Fruit fly (Drosophila melanogaster) whole organism, embryonic: ENCODE measurements around the gene bark.

Experiments
- BtbVII ChIP-seq: fragments of 200-800 bp; sonication (Bioruptor generic); optimal IDR thresholded peaks from 3 replicates; lab custom pipeline; 2017; ENCODE audit warnings: missing biosample characterization, mild to moderate bottlenecking, missing genetic modification characterization
- CG10462 ChIP-seq: fragments of 200-800 bp; sonication (Bioruptor generic); optimal IDR thresholded peaks from 2 replicates; lab custom pipeline; 2016; ENCODE audit warnings: missing biosample characterization, missing genetic modification characterization
- CG11456 ChIP-seq: fragments of 200-800 bp; sonication (Bioruptor generic); IDR thresholded peaks from 3 replicates; pipeline ENCODE4 v1.3.6; 2022; ENCODE audit warnings: missing biosample characterization, missing genetic modification characterization
- CG11695 ChIP-seq: fragments of 200-800 bp; sonication (Bioruptor generic); IDR thresholded peaks from 3 replicates; pipeline ENCODE4 v1.3.6; 2022; ENCODE audit warnings: missing biosample characterization, missing genetic modification characterization
- CG12391 ChIP-seq: fragments of 200-800 bp; sonication (Bioruptor generic); optimal IDR thresholded peaks from 3 replicates; lab custom pipeline; 2018; ENCODE audit warnings: missing biosample characterization, mild to moderate bottlenecking, missing genetic modification characterization, moderate library complexity
- CG12659 ChIP-seq: fragments of 200-800 bp; sonication (Bioruptor generic); optimal IDR thresholded peaks from 3 replicates; lab custom pipeline; 2017; ENCODE audit warnings: mild to moderate bottlenecking, missing biosample characterization, missing genetic modification reagents, missing genetic modification characterization
- CG13775 ChIP-seq: fragments of 200-800 bp; sonication (Bioruptor generic); optimal IDR thresholded peaks from 3 replicates; lab custom pipeline; 2017; ENCODE audit warnings: missing biosample characterization, mild to moderate bottlenecking, missing genetic modification characterization
- CG14441 ChIP-seq: fragments of 200-800 bp; sonication (Bioruptor generic); IDR thresholded peaks from 2 replicates; pipeline ENCODE4 v1.3.6; 2022; ENCODE audit warnings: missing biosample characterization, missing genetic modification characterization
- CG15011 ChIP-seq: fragments of 200-800 bp; sonication (Bioruptor generic); optimal IDR thresholded peaks from 3 replicates; lab custom pipeline; 2018; ENCODE audit warnings: missing biosample characterization, mild to moderate bottlenecking, missing genetic modification characterization
- CG17328 ChIP-seq: fragments of 200-800 bp; sonication (Bioruptor generic); IDR thresholded peaks from 2 replicates; pipeline ENCODE4 v1.3.6; 2022; ENCODE audit warnings: missing biosample characterization, missing genetic modification characterization
- CG17361 ChIP-seq: fragments of 200-800 bp; sonication (Bioruptor generic); IDR thresholded peaks from 3 replicates; pipeline ENCODE4 v1.3.6; 2022; ENCODE audit warnings: missing biosample characterization, missing genetic modification characterization
- CG30431 ChIP-seq: fragments of 200-800 bp; sonication (Bioruptor generic); optimal IDR thresholded peaks from 2 replicates; lab custom pipeline; 2017; ENCODE audit warnings: missing biosample characterization, missing genetic modification characterization
- CG31365 ChIP-seq: fragments of 200-800 bp; sonication (Bioruptor generic); optimal IDR thresholded peaks from 2 replicates; lab custom pipeline; 2018; ENCODE audit warnings: missing biosample characterization, mild to moderate bottlenecking, missing genetic modification characterization
- CG4360 ChIP-seq: fragments of 200-800 bp; sonication (Bioruptor generic); IDR thresholded peaks from 2 replicates; pipeline ENCODE4 v1.3.6; 2022; ENCODE audit warnings: missing biosample characterization, missing genetic modification characterization
- CG4820 ChIP-seq: fragments of 200-800 bp; sonication (Bioruptor generic); optimal IDR thresholded peaks from 3 replicates; lab custom pipeline; 2016; ENCODE audit warnings: missing biosample characterization, missing genetic modification characterization
- CG5180 ChIP-seq: fragments of 200-800 bp; sonication (Bioruptor generic); optimal IDR thresholded peaks from 3 replicates; lab custom pipeline; 2017; ENCODE audit warnings: missing biosample characterization, missing genetic modification characterization, mild to moderate bottlenecking, moderate library complexity, missing genetic modification reagents
- CG6175 ChIP-seq: fragments of 200-800 bp; sonication (Bioruptor generic); IDR thresholded peaks from 3 replicates; pipeline ENCODE4 v1.3.6; 2022; ENCODE audit warnings: missing biosample characterization, missing genetic modification characterization
- CG6254 ChIP-seq: fragments of 200-800 bp; sonication (Bioruptor generic); optimal IDR thresholded peaks from 3 replicates; lab custom pipeline; 2017; ENCODE audit warnings: mild to moderate bottlenecking, missing biosample characterization, missing genetic modification reagents, missing genetic modification characterization
- D19A ChIP-seq: fragments of 200-800 bp; optimal IDR thresholded peaks from 3 replicates; lab custom pipeline; 2019; ENCODE audit warnings: missing biosample characterization, mild to moderate bottlenecking, missing genetic modification characterization, moderate library complexity
- Dip2 ChIP-seq: fragments of 200-800 bp; sonication (Bioruptor generic); IDR thresholded peaks from 2 replicates; pipeline ENCODE4 v1.3.6; 2022; ENCODE audit warnings: missing biosample characterization, missing genetic modification characterization
- Ets97D ChIP-seq: fragments of 200-800 bp; sonication (Bioruptor generic); optimal IDR thresholded peaks from 3 replicates; lab custom pipeline; 2016; ENCODE audit warnings: missing biosample characterization, missing genetic modification characterization
- H15 ChIP-seq: fragments of 200-800 bp; sonication (Bioruptor generic); IDR thresholded peaks from 3 replicates; pipeline ENCODE4 v1.3.6; 2022; ENCODE audit warnings: missing biosample characterization, missing genetic modification characterization
- HmgZ ChIP-seq: fragments of 200-800 bp; sonication (Bioruptor generic); optimal IDR thresholded peaks from 2 replicates; lab custom pipeline; 2018; ENCODE audit warnings: missing biosample characterization, mild to moderate bottlenecking, missing genetic modification characterization
- Hmx ChIP-seq: fragments of 200-800 bp; sonication (Bioruptor generic); optimal IDR thresholded peaks from 2 replicates; lab custom pipeline; 2016; ENCODE audit warnings: missing biosample characterization, missing genetic modification characterization
- NK7.1 ChIP-seq: fragments of 200-800 bp; sonication (Bioruptor generic); optimal IDR thresholded peaks from 3 replicates; lab custom pipeline; 2016; ENCODE audit warnings: missing biosample characterization, missing genetic modification characterization
- PHDP ChIP-seq: fragments of 200-800 bp; sonication (Bioruptor generic); optimal IDR thresholded peaks from 3 replicates; lab custom pipeline; 2018; ENCODE audit warnings: missing biosample characterization, mild to moderate bottlenecking, missing genetic modification characterization, moderate library complexity
- cato ChIP-seq: fragments of 200-800 bp; sonication (Bioruptor generic); optimal IDR thresholded peaks from 2 replicates; lab custom pipeline; 2016; ENCODE audit warnings: missing biosample characterization, missing genetic modification characterization, borderline replicate concordance
- caup ChIP-seq: fragments of 200-800 bp; sonication (Bioruptor generic); optimal IDR thresholded peaks from 3 replicates; lab custom pipeline; 2017; ENCODE audit warnings: missing biosample characterization, mild to moderate bottlenecking, missing genetic modification characterization, moderate library complexity; ENCODE audit not compliant: severe bottlenecking
- chif ChIP-seq, 2 experiments: fragments of 200-800 bp; sonication (Bioruptor generic); optimal IDR thresholded peaks; 3 replicates each; lab custom pipeline; 2016; ENCODE audit warnings: missing biosample characterization in 2 of 2, missing genetic modification characterization in 2 of 2
- croc ChIP-seq: fragments of 200-800 bp; sonication (Bioruptor generic); conservative IDR thresholded peaks from 3 replicates; pipeline ENCODE4 v1.3.6; 2022; ENCODE audit warnings: missing biosample characterization, missing genetic modification characterization
- danr ChIP-seq: fragments of 200-800 bp; sonication (Bioruptor generic); IDR thresholded peaks from 2 replicates; pipeline ENCODE4 v1.3.6; 2022; ENCODE audit warnings: missing biosample characterization, missing genetic modification characterization
- dysf ChIP-seq: fragments of 200-800 bp; sonication (Bioruptor generic); IDR thresholded peaks from 3 replicates; pipeline ENCODE4 v1.3.6; 2022; ENCODE audit warnings: missing biosample characterization, missing genetic modification characterization
- esg ChIP-seq: fragments of 200-800 bp; sonication (Bioruptor generic); conservative IDR thresholded peaks from 2 replicates; pipeline ENCODE4 v1.3.6; 2022; ENCODE audit warnings: missing biosample characterization, missing genetic modification characterization
- fu2 ChIP-seq: fragments of 200-800 bp; sonication (Bioruptor generic); optimal IDR thresholded peaks from 2 replicates; lab custom pipeline; 2016; ENCODE audit warnings: missing biosample characterization, missing genetic modification characterization
- grau ChIP-seq: fragments of 200-800 bp; optimal IDR thresholded peaks from 3 replicates; lab custom pipeline; 2019; ENCODE audit warnings: missing biosample characterization, mild to moderate bottlenecking, missing genetic modification characterization, moderate library complexity
- lov ChIP-seq, 2 experiments: fragments of 200-800 bp in 1 of 2; fragments of >200 bp in 1 of 2; sonication (Bioruptor generic) in 1 of 2; IDR thresholded peaks in 1 of 2; optimal IDR thresholded peaks in 1 of 2; 2 replicates in 1 of 2; 3 replicates in 1 of 2; pipeline versions ENCODE4 v1.3.6 to Lab custom; 2017 to 2022; ENCODE audit warnings: missing biosample characterization in 1 of 2, missing genetic modification characterization in 1 of 2
- psq ChIP-seq: fragments of 200-800 bp; sonication (Bioruptor generic); optimal IDR thresholded peaks from 2 replicates; lab custom pipeline; 2017; ENCODE audit warnings: missing biosample characterization, missing genetic modification characterization
- ranshi ChIP-seq: fragments of 200-800 bp; sonication (Bioruptor generic); IDR thresholded peaks from 2 replicates; pipeline ENCODE4 v1.3.6; 2022; ENCODE audit warnings: missing biosample characterization, missing genetic modification characterization
- sc ChIP-seq, 3 experiments: fragments of >200 bp in 2 of 3; fragments of 200-800 bp in 1 of 3; sonication (Bioruptor generic) in 1 of 3; optimal IDR thresholded peaks; 2 replicates in 2 of 3; 3 replicates in 1 of 3; lab custom pipeline; 2017; ENCODE audit warnings: mild to moderate bottlenecking in 1 of 3, missing biosample characterization in 1 of 3, missing genetic modification characterization in 1 of 3, missing genetic modification reagents in 1 of 3
- sisA ChIP-seq: fragments of 200-800 bp; sonication (Bioruptor generic); IDR thresholded peaks from 2 replicates; pipeline ENCODE4 v1.3.6; 2022; ENCODE audit warnings: missing biosample characterization, missing genetic modification characterization
- slbo ChIP-seq: fragments of 200-800 bp; sonication (Bioruptor generic); IDR thresholded peaks from 2 replicates; pipeline ENCODE4 v1.3.6; 2022; ENCODE audit warnings: missing biosample characterization, missing genetic modification characterization
- slp2 ChIP-seq: fragments of 200-800 bp; sonication (Bioruptor generic); optimal IDR thresholded peaks from 2 replicates; lab custom pipeline; 2016; ENCODE audit warnings: missing biosample characterization, missing genetic modification characterization
- unpg ChIP-seq: fragments of 200-800 bp; sonication (Bioruptor generic); optimal IDR thresholded peaks from 3 replicates; lab custom pipeline; 2018; ENCODE audit warnings: missing biosample characterization, mild to moderate bottlenecking, missing genetic modification characterization, moderate library complexity
- vnd ChIP-seq: fragments of 200-800 bp; sonication (Bioruptor generic); IDR thresholded peaks from 3 replicates; pipeline ENCODE4 v1.3.6; 2022; ENCODE audit warnings: missing biosample characterization, missing genetic modification characterization; ENCODE audit not compliant: partially characterized antibody
- wdn ChIP-seq: fragments of 200-800 bp; sonication (Bioruptor generic); IDR thresholded peaks from 2 replicates; pipeline ENCODE4 v1.3.6; 2022; ENCODE audit warnings: missing biosample characterization, missing genetic modification characterization

Gene bark

DNA sequence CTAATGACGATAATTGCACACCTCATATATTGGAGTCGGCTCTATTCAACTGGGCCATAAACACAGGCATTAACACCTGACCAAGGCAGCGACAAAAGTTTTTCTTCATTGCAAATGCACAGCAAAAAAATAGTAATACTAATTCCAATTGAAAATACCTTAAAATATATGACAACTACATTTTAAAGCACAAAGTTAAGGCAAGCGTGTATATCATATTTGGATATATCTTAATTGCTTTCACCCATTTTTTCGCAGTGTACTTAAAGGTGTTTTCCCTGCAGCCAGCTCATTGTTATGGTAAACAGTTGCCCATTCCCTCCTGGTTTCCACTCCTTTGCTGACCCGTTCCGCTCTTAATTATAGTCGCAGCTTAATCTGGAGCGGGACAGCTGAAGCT, 54.0 kb downstream of the bark start (continued):
- TF ChIP-seq caup (GFP tag; lab: Kevin White, UChicago) (no peak), dysf (GFP tag; lab: Robert Waterston, UW) (0 out of 3 replicates have a peak, but pooled peaks have one; percentile 14), Dip2 (GFP tag; lab: Robert Waterston, UW) (no peak), slp2 (GFP tag; lab: Kevin White, UChicago) (peak; percentile 42), sisA (GFP tag; lab: Robert Waterston, UW) (peak; percentile 52), sc (optimal IDR thresholded peaks at IDR 0.05; lab: Kevin White, UChicago) (no peak), sc (GFP tag; optimal IDR thresholded peaks at IDR 0.05; lab: Kevin White, UChicago) (peak; percentile 5), NK7.1 (GFP tag; lab: Kevin White, UChicago) (no peak), CG4360 (GFP tag; lab: Robert Waterston, UW) (0 out of 2 replicates have a peak, but pooled peaks have one; percentile 26), croc (GFP tag; lab: Robert Waterston, UW) (peak; percentile 31; the same call in 1 of the 3 replicates), Ets97D (GFP tag; lab: Kevin White, UChicago) (no peak), wdn (GFP tag; lab: Robert Waterston, UW) (no peak), PHDP (tag; lab: Kevin White, UChicago) (no peak), CG6254 (GFP tag; lab: Kevin White, UChicago) (peak; percentile 49), CG17328 (GFP tag; lab: Robert Waterston, UW) (peak; percentile 63; the same call in 1 of the 2 replicates), lov (optimal IDR thresholded peaks at IDR 0.05; lab: Kevin White, UChicago) (no peak), lov (GFP tag; IDR thresholded peaks at IDR 0.05; lab: Robert Waterston, UW) (peak; percentile 71; the same call in 1 of the 3 replicates), CG4820 (GFP tag; lab: Kevin White, UChicago) (peak; percentile 33), CG30431 (GFP tag; lab: Kevin White, UChicago) (peak; percentile 32), CG12659 (GFP tag; lab: Kevin White, UChicago) (no peak), BtbVII (no peak), CG11456 (GFP tag; lab: Robert Waterston, UW) (no peak), CG13775 (GFP tag; lab: Kevin White, UChicago) (peak; percentile 14), CG5180 (GFP tag; lab: Kevin White, UChicago) (no peak), CG10462 (GFP tag; lab: Kevin White, UChicago) (no peak), grau (tag; lab: Kevin White, UChicago) (no peak), HmgZ (tag; lab: Kevin White, UChicago) (no peak), CG31365 (tag; lab: Kevin White, UChicago) (no peak), esg (GFP tag; lab: Robert Waterston, UW) (peak; percentile 39; the same call in 1 of the 2 replicates), CG6175 (GFP tag; lab: Robert Waterston, UW) (no peak), danr (GFP tag; lab: Robert Waterston, UW) (no peak), CG14441 (GFP tag; lab: Robert Waterston, UW) (no peak), CG17361 (GFP tag; lab: Robert Waterston, UW) (peak; percentile 43; the same call in 2 of the 3 replicates), chif (GFP tag; optimal IDR thresholded peaks at IDR 0.05; lab: Kevin White, UChicago) (peak in 1 of 2 experiments; percentile 67), H15 (GFP tag; lab: Robert Waterston, UW) (no peak), CG12391 (tag; lab: Kevin White, UChicago) (peak; percentile 46), Hmx (GFP tag; lab: Kevin White, UChicago) (no peak), fu2 (no peak), ranshi (GFP tag; lab: Robert Waterston, UW) (peak; percentile 26; the same call in 1 of the 2 replicates), cato (peak; percentile 17), CG11695 (no peak), CG15011 (GFP tag; lab: Kevin White, UChicago) (no peak), vnd (GFP tag; lab: Robert Waterston, UW) (no peak), psq (GFP tag; lab: Kevin White, UChicago) (no peak), unpg (peak; percentile 49), slbo (no peak), D19A (tag; lab: Kevin White, UChicago) (peak; percentile 22)
